Fruit fly (Drosophila melanogaster) whole organism, embryonic: ENCODE results near the gene Acp76A.

Experiments used
- B-H2 ChIP-seq: fragments of 200-800 bp; sonication (Bioruptor generic); optimal IDR thresholded peaks from 2 replicates; lab custom pipeline; 2018; ENCODE audit warnings: missing biosample characterization, mild to moderate bottlenecking, missing genetic modification characterization
- Bteb2 ChIP-seq: fragments of 200-800 bp; sonication (Bioruptor generic); optimal IDR thresholded peaks from 2 replicates; lab custom pipeline; 2016; ENCODE audit warnings: missing biosample characterization, missing genetic modification characterization
- C15 ChIP-seq: fragments of 200-800 bp; sonication (Bioruptor generic); IDR thresholded peaks from 3 replicates; pipeline ENCODE4 v1.3.6; 2022; ENCODE audit warnings: missing biosample characterization, missing genetic modification characterization
- CG10543 ChIP-seq: fragments of 200-800 bp; sonication (Bioruptor generic); optimal IDR thresholded peaks from 3 replicates; lab custom pipeline; 2017; ENCODE audit warnings: missing biosample characterization, mild to moderate bottlenecking, missing genetic modification characterization, moderate library complexity
- CG10654 ChIP-seq: fragments of 200-800 bp; sonication (Bioruptor generic); optimal IDR thresholded peaks from 2 replicates; lab custom pipeline; 2016; ENCODE audit warnings: missing biosample characterization, missing genetic modification characterization
- CG11093 ChIP-seq: fragments of 200-800 bp; sonication (Bioruptor generic); IDR thresholded peaks from 3 replicates; pipeline ENCODE4 v1.3.6; 2022; ENCODE audit warnings: missing biosample characterization, missing genetic modification characterization
- CG11398 ChIP-seq: fragments of 200-800 bp; sonication (Bioruptor generic); optimal IDR thresholded peaks from 2 replicates; lab custom pipeline; 2016; ENCODE audit warnings: missing biosample characterization, missing genetic modification characterization
- CG14667 ChIP-seq: fragments of 200-800 bp; sonication (Bioruptor generic); IDR thresholded peaks from 2 replicates; pipeline ENCODE4 v1.3.6; 2022; ENCODE audit warnings: missing biosample characterization, missing genetic modification characterization
- CG1647 ChIP-seq: fragments of 200-800 bp; sonication (Bioruptor generic); optimal IDR thresholded peaks from 3 replicates; lab custom pipeline; 2016; ENCODE audit warnings: missing biosample characterization, missing genetic modification characterization
- CG1792 ChIP-seq: fragments of 200-800 bp; sonication (Bioruptor generic); optimal IDR thresholded peaks from 2 replicates; lab custom pipeline; 2016; ENCODE audit warnings: missing biosample characterization, missing genetic modification characterization
- CG32772 ChIP-seq: fragments of 200-800 bp; sonication (Bioruptor generic); IDR thresholded peaks from 2 replicates; pipeline ENCODE4 v1.3.6; 2022; ENCODE audit warnings: missing biosample characterization, missing genetic modification characterization
- CG3847 ChIP-seq: fragments of 200-800 bp; sonication (Bioruptor generic); IDR thresholded peaks from 2 replicates; pipeline ENCODE4 v1.3.6; 2022; ENCODE audit warnings: missing biosample characterization, missing genetic modification characterization
- CG4424 ChIP-seq: fragments of 200-800 bp; sonication (Bioruptor generic); optimal IDR thresholded peaks from 3 replicates; lab custom pipeline; 2016; ENCODE audit warnings: missing biosample characterization, missing genetic modification characterization
- CG4617 ChIP-seq: fragments of 200-800 bp; sonication (Bioruptor generic); optimal IDR thresholded peaks from 3 replicates; lab custom pipeline; 2016; ENCODE audit warnings: missing biosample characterization, missing genetic modification characterization, borderline replicate concordance
- CG6683 ChIP-seq: fragments of 200-800 bp; sonication (Bioruptor generic); optimal IDR thresholded peaks from 2 replicates; lab custom pipeline; 2017; ENCODE audit warnings: missing biosample characterization, mild to moderate bottlenecking, missing genetic modification characterization, missing genetic modification reagents
- CG7556 ChIP-seq: fragments of 200-800 bp; sonication (Bioruptor generic); optimal IDR thresholded peaks from 2 replicates; lab custom pipeline; 2017; ENCODE audit warnings: missing biosample characterization, mild to moderate bottlenecking, missing genetic modification characterization
- CG8924 ChIP-seq: fragments of 200-800 bp; optimal IDR thresholded peaks from 3 replicates; lab custom pipeline; 2019; ENCODE audit warnings: missing biosample characterization, mild to moderate bottlenecking, missing genetic modification characterization, moderate library complexity
- CG9797 ChIP-seq: fragments of 200-800 bp; sonication (Bioruptor generic); optimal IDR thresholded peaks from 3 replicates; lab custom pipeline; 2018; ENCODE audit warnings: missing biosample characterization, mild to moderate bottlenecking, missing genetic modification characterization
- CoRest ChIP-seq: fragments of 200-800 bp; sonication (Bioruptor generic); optimal IDR thresholded peaks from 3 replicates; lab custom pipeline; 2018; ENCODE audit warnings: missing biosample characterization, mild to moderate bottlenecking, missing genetic modification characterization, moderate library complexity
- Doc2 ChIP-seq: fragments of 200-800 bp; sonication (Bioruptor generic); IDR thresholded peaks from 2 replicates; pipeline ENCODE4 v1.3.6; 2022; ENCODE audit warnings: missing biosample characterization, missing genetic modification characterization
- Elba2 ChIP-seq: fragments of 200-800 bp; sonication (Bioruptor generic); optimal IDR thresholded peaks from 3 replicates; lab custom pipeline; 2016; ENCODE audit warnings: missing biosample characterization, missing genetic modification characterization
- HLH54F ChIP-seq: fragments of 200-800 bp; sonication (Bioruptor generic); optimal IDR thresholded peaks from 3 replicates; lab custom pipeline; 2016; ENCODE audit warnings: missing biosample characterization, missing genetic modification characterization
- Hey ChIP-seq: fragments of 200-800 bp; sonication (Bioruptor generic); optimal IDR thresholded peaks from 3 replicates; lab custom pipeline; 2018; ENCODE audit warnings: missing biosample characterization, mild to moderate bottlenecking, missing genetic modification characterization
- Hmr ChIP-seq: fragments of 200-800 bp; sonication (Bioruptor generic); optimal IDR thresholded peaks from 3 replicates; lab custom pipeline; 2017; ENCODE audit warnings: mild to moderate bottlenecking, missing biosample characterization, missing genetic modification reagents, missing genetic modification characterization
- Hr51 ChIP-seq, 2 experiments: fragments of 200-800 bp; sonication (Bioruptor generic); optimal IDR thresholded peaks; 2 replicates in 1 of 2; 3 replicates in 1 of 2; lab custom pipeline; 2016 to 2018; ENCODE audit warnings: missing biosample characterization in 2 of 2, missing genetic modification characterization in 2 of 2, mild to moderate bottlenecking in 1 of 2, moderate library complexity in 1 of 2
- Jarid2 ChIP-seq: fragments of 200-800 bp; sonication (Bioruptor generic); optimal IDR thresholded peaks from 3 replicates; lab custom pipeline; 2017; ENCODE audit warnings: mild to moderate bottlenecking, missing biosample characterization, missing genetic modification reagents, missing genetic modification characterization
- MTF-1 ChIP-seq: fragments of 200-800 bp; sonication (Bioruptor generic); optimal IDR thresholded peaks from 2 replicates; lab custom pipeline; 2018; ENCODE audit warnings: missing biosample characterization, mild to moderate bottlenecking, missing genetic modification characterization, borderline replicate concordance
- Sox102F ChIP-seq: fragments of 200-800 bp; sonication (Bioruptor generic); optimal IDR thresholded peaks from 2 replicates; lab custom pipeline; 2018; ENCODE audit warnings: missing biosample characterization, mild to moderate bottlenecking, missing genetic modification characterization, moderate library complexity
- Stat92E ChIP-seq, 3 experiments: fragments of >200 bp in 2 of 3; fragments of 200-800 bp in 1 of 3; sonication (Bioruptor generic) in 1 of 3; optimal IDR thresholded peaks; 2 replicates each; lab custom pipeline; 2017 to 2019; ENCODE audit warnings: missing biosample characterization in 3 of 3, missing genetic modification characterization in 3 of 3, mild to moderate bottlenecking in 1 of 3, moderate library complexity in 1 of 3
- Taf1 ChIP-seq: fragments of 200-800 bp; sonication (Bioruptor generic); IDR thresholded peaks from 2 replicates; pipeline ENCODE4 v1.3.6; 2022; ENCODE audit warnings: missing biosample characterization, missing genetic modification characterization
- ab ChIP-seq: fragments of 200-800 bp; sonication (Bioruptor generic); optimal IDR thresholded peaks from 2 replicates; lab custom pipeline; 2016; ENCODE audit warnings: missing biosample characterization, missing genetic modification characterization
- ase ChIP-seq: fragments of 200-800 bp; sonication (Bioruptor generic); IDR thresholded peaks from 3 replicates; pipeline ENCODE4 v1.3.6; 2022; ENCODE audit warnings: missing biosample characterization, missing genetic modification characterization
- bowl ChIP-seq: fragments of 200-800 bp; sonication (Bioruptor generic); IDR thresholded peaks from 2 replicates; pipeline ENCODE4 v1.3.6; 2022; ENCODE audit warnings: missing biosample characterization, missing genetic modification characterization
- dati ChIP-seq: fragments of 200-800 bp; sonication (Bioruptor generic); IDR thresholded peaks from 2 replicates; pipeline ENCODE4 v1.3.6; 2022; ENCODE audit warnings: missing biosample characterization, missing genetic modification characterization
- fd102C ChIP-seq: fragments of 200-800 bp; sonication (Bioruptor generic); optimal IDR thresholded peaks from 2 replicates; lab custom pipeline; 2018; ENCODE audit warnings: missing biosample characterization, mild to moderate bottlenecking, missing genetic modification characterization, moderate library complexity
- grau ChIP-seq: fragments of 200-800 bp; optimal IDR thresholded peaks from 3 replicates; lab custom pipeline; 2019; ENCODE audit warnings: missing biosample characterization, mild to moderate bottlenecking, missing genetic modification characterization, moderate library complexity
- her ChIP-seq: fragments of 200-800 bp; sonication (Bioruptor generic); optimal IDR thresholded peaks from 2 replicates; lab custom pipeline; 2016; ENCODE audit warnings: missing biosample characterization, missing genetic modification characterization
- insv ChIP-seq, 2 experiments: fragments of 200-800 bp; sonication (Bioruptor generic); optimal IDR thresholded peaks; 3 replicates each; lab custom pipeline; 2016 to 2018; ENCODE audit warnings: missing biosample characterization in 2 of 2, missing genetic modification characterization in 2 of 2
- jing ChIP-seq: fragments of 200-800 bp; sonication (Bioruptor generic); optimal IDR thresholded peaks from 2 replicates; lab custom pipeline; 2018; ENCODE audit warnings: missing biosample characterization, mild to moderate bottlenecking, missing genetic modification characterization
- kay ChIP-seq: fragments of 200-800 bp; sonication (Bioruptor generic); optimal IDR thresholded peaks from 2 replicates; lab custom pipeline; 2016; ENCODE audit warnings: missing biosample characterization, missing genetic modification characterization
- odd ChIP-seq: fragments of 200-800 bp; sonication (Bioruptor generic); optimal IDR thresholded peaks from 2 replicates; lab custom pipeline; 2017; ENCODE audit warnings: missing biosample characterization, mild to moderate bottlenecking, missing genetic modification characterization
- pan ChIP-seq, 4 experiments: fragments of >200 bp in 3 of 4; fragments of 200-800 bp in 1 of 4; sonication (Bioruptor generic) in 1 of 4; optimal IDR thresholded peaks in 3 of 4; IDR thresholded peaks in 1 of 4; 2 replicates each; pipeline versions ENCODE4 v1.3.6 to Lab custom; 2017 to 2022; ENCODE audit warnings: missing biosample characterization in 2 of 4, missing genetic modification characterization in 2 of 4, mixed read lengths in 1 of 4
- scrt ChIP-seq: fragments of 200-800 bp; sonication (Bioruptor generic); optimal IDR thresholded peaks from 2 replicates; lab custom pipeline; 2018; ENCODE audit warnings: missing biosample characterization, mild to moderate bottlenecking, missing genetic modification characterization, moderate library complexity
- sima ChIP-seq: fragments of 200-800 bp; sonication (Bioruptor generic); optimal IDR thresholded peaks from 2 replicates; lab custom pipeline; 2016; ENCODE audit warnings: missing biosample characterization, missing genetic modification characterization
- tin ChIP-seq: fragments of 200-800 bp; sonication (Bioruptor generic); optimal IDR thresholded peaks from 3 replicates; lab custom pipeline; 2016; ENCODE audit warnings: missing biosample characterization, missing genetic modification characterization
- unc-4 ChIP-seq: fragments of 200-800 bp; sonication (Bioruptor generic); IDR thresholded peaks from 2 replicates; pipeline ENCODE4 v1.3.6; 2022; ENCODE audit warnings: missing biosample characterization, missing genetic modification characterization; ENCODE audit not compliant: partially characterized antibody
- vfl ChIP-seq: fragments of 200-800 bp; sonication (Bioruptor generic); optimal IDR thresholded peaks from 2 replicates; lab custom pipeline; 2016; ENCODE audit warnings: missing biosample characterization, missing genetic modification characterization

Gene Acp76A

dm6 chr3L:19045299-19046025 lies 6.4 kb downstream of the Acp76A start, which contains the start of gene nkd (continued):
- peak; percentile 82 for TF ChIP-seq CG14667 (GFP tag; lab: Robert Waterston, UW)
- peak; percentile 60 for TF ChIP-seq CG6683 (GFP tag; lab: Kevin White, UChicago)
- TF ChIP-seq MTF-1 (GFP tag; lab: Kevin White, UChicago), result no peak
- TF ChIP-seq HLH54F (GFP tag; lab: Kevin White, UChicago), result peak; percentile 35
- peak; percentile 64; the same call in 1 of the 2 replicates for TF ChIP-seq dati (GFP tag; lab: Robert Waterston, UW)
- no peak for TF ChIP-seq Hey (tag; lab: Kevin White, UChicago)
- TF ChIP-seq Bteb2 (GFP tag; lab: Kevin White, UChicago), result peak; percentile 65
- peak; percentile 76 for TF ChIP-seq vfl (GFP tag; lab: Kevin White, UChicago)
- TF ChIP-seq CG4424 (GFP tag; lab: Kevin White, UChicago), result peak; percentile 82
- TF ChIP-seq bowl, result peak; percentile 88
- TF ChIP-seq CG11093 (GFP tag; lab: Robert Waterston, UW), result peak; percentile 52; the same call in 1 of the 3 replicates
- TF ChIP-seq CG10543, result peak; percentile 70
- peak; percentile 92 for TF ChIP-seq CG8924 (tag; lab: Kevin White, UChicago)
- peak; percentile 85 for TF ChIP-seq B-H2 (GFP tag; lab: Kevin White, UChicago)
- no peak for TF ChIP-seq Doc2 (GFP tag; lab: Robert Waterston, UW)
- TF ChIP-seq CoRest (tag; lab: Kevin White, UChicago), result peak; percentile 92
- peak; percentile 91 for TF ChIP-seq Sox102F (GFP tag; lab: Kevin White, UChicago)
- TF ChIP-seq CG3847 (GFP tag; lab: Robert Waterston, UW), result peak; percentile 80
- peak; percentile 61 for TF ChIP-seq CG11398 (GFP tag; lab: Kevin White, UChicago)
- TF ChIP-seq Stat92E (GFP tag; optimal IDR thresholded peaks at IDR 0.05; lab: Kevin White, UChicago), result peak in 1 of 3 experiments; percentile 71
- peak; percentile 49; the same call in 1 of the 3 replicates for TF ChIP-seq C15 (GFP tag; lab: Robert Waterston, UW)
- peak; percentile 87 for TF ChIP-seq Hmr (GFP tag; lab: Kevin White, UChicago)
- peak; percentile 53 for TF ChIP-seq CG4617 (GFP tag; lab: Kevin White, UChicago)
- peak; percentile 19 for TF ChIP-seq Elba2 (GFP tag; lab: Kevin White, UChicago)
- no peak for TF ChIP-seq CG9797
- peak; percentile 59 to 94 for TF ChIP-seq Hr51 (GFP tag; optimal IDR thresholded peaks at IDR 0.05; lab: Kevin White, UChicago)
- peak; percentile 69 for TF ChIP-seq Taf1 (GFP tag; lab: Robert Waterston, UW)
- peak; percentile 90 for TF ChIP-seq grau (tag; lab: Kevin White, UChicago)
- peak; percentile 28 for TF ChIP-seq CG1647 (GFP tag; lab: Kevin White, UChicago)
- peak in 1 of 2 experiments; percentile 34 for TF ChIP-seq insv (GFP tag; optimal IDR thresholded peaks at IDR 0.05; lab: Kevin White, UChicago)
- TF ChIP-seq CG10654, result peak; percentile 72
- peak; percentile 41 for TF ChIP-seq fd102C (GFP tag; lab: Kevin White, UChicago)
- peak; percentile 51 for TF ChIP-seq her (GFP tag; lab: Kevin White, UChicago)
- TF ChIP-seq pan (optimal IDR thresholded peaks at IDR 0.05; lab: Kevin White, UChicago), result peak in 1 of 2 experiments; percentile 23
- peak in 1 of 2 experiments; percentile 95 for TF ChIP-seq pan (GFP tag; optimal IDR thresholded peaks at IDR 0.05 in 1 of 2, IDR thresholded peaks at IDR 0.05 in 1 of 2)
- TF ChIP-seq jing, result no peak
- no peak for TF ChIP-seq unc-4
- peak; percentile 84 for TF ChIP-seq CG32772 (GFP tag; lab: Robert Waterston, UW)
- peak; percentile 28 for TF ChIP-seq sima
- peak; percentile 99 for TF ChIP-seq Jarid2 (GFP tag; lab: Kevin White, UChicago)
- peak; percentile 8 for TF ChIP-seq ab (GFP tag; lab: Kevin White, UChicago)
- TF ChIP-seq ase, result peak; percentile 88
- TF ChIP-seq CG7556, result peak; percentile 89
- TF ChIP-seq kay (GFP tag; lab: Kevin White, UChicago), result peak; percentile 68
- TF ChIP-seq tin (GFP tag; lab: Kevin White, UChicago), result peak; percentile 83
- peak; percentile 67 for TF ChIP-seq scrt (GFP tag; lab: Kevin White, UChicago)
- peak; percentile 52 for TF ChIP-seq CG1792 (GFP tag; lab: Kevin White, UChicago)
- TF ChIP-seq odd, result peak; percentile 87
